Fruit fly (Drosophila melanogaster) whole organism, embryonic: ENCODE data around the gene NijB.

Experiments
- Asciz ChIP-seq: fragments of 200-800 bp; sonication (Bioruptor generic); optimal IDR thresholded peaks from 2 replicates; lab custom pipeline; 2017; ENCODE audit warnings: missing biosample characterization, mild to moderate bottlenecking, missing genetic modification characterization, missing genetic modification reagents
- Bteb2 ChIP-seq: fragments of 200-800 bp; sonication (Bioruptor generic); optimal IDR thresholded peaks from 2 replicates; lab custom pipeline; 2016; ENCODE audit warnings: missing biosample characterization, missing genetic modification characterization
- CG10267 ChIP-seq: fragments of 200-800 bp; sonication (Bioruptor generic); optimal IDR thresholded peaks from 2 replicates; lab custom pipeline; 2018; ENCODE audit warnings: missing biosample characterization, mild to moderate bottlenecking, missing genetic modification characterization, moderate library complexity
- CG11247 ChIP-seq: fragments of 200-800 bp; sonication (Bioruptor generic); IDR thresholded peaks from 2 replicates; pipeline ENCODE4 v1.3.6; 2022; ENCODE audit warnings: missing biosample characterization, missing genetic modification characterization
- CG11695 ChIP-seq: fragments of 200-800 bp; sonication (Bioruptor generic); IDR thresholded peaks from 3 replicates; pipeline ENCODE4 v1.3.6; 2022; ENCODE audit warnings: missing biosample characterization, missing genetic modification characterization
- CG11696 ChIP-seq: fragments of 200-800 bp; sonication (Bioruptor generic); IDR thresholded peaks from 2 replicates; pipeline ENCODE4 v1.3.6; 2022; ENCODE audit warnings: missing biosample characterization, missing genetic modification characterization
- CG13424 ChIP-seq: fragments of 200-800 bp; sonication (Bioruptor generic); optimal IDR thresholded peaks from 2 replicates; lab custom pipeline; 2019; ENCODE audit warnings: missing biosample characterization, mild to moderate bottlenecking, missing genetic modification characterization, moderate library complexity
- CG1529 ChIP-seq: fragments of 200-800 bp; sonication (Bioruptor generic); optimal IDR thresholded peaks from 3 replicates; lab custom pipeline; 2018; ENCODE audit warnings: missing biosample characterization, missing genetic modification characterization
- CG17186 ChIP-seq: fragments of 200-800 bp; sonication (Bioruptor generic); optimal IDR thresholded peaks from 3 replicates; lab custom pipeline; 2017; ENCODE audit warnings: missing biosample characterization, missing genetic modification reagents, missing genetic modification characterization
- CG17359 ChIP-seq: fragments of 200-800 bp; sonication (Bioruptor generic); optimal IDR thresholded peaks from 3 replicates; lab custom pipeline; 2018; ENCODE audit warnings: missing biosample characterization, mild to moderate bottlenecking, missing genetic modification characterization, moderate library complexity
- CG17612 ChIP-seq: fragments of 200-800 bp; sonication (Bioruptor generic); IDR thresholded peaks from 2 replicates; pipeline ENCODE4 v1.3.6; 2022; ENCODE audit warnings: missing biosample characterization, missing genetic modification characterization
- CG18619 ChIP-seq: fragments of 200-800 bp; sonication (Bioruptor generic); optimal IDR thresholded peaks from 3 replicates; lab custom pipeline; 2017; ENCODE audit warnings: missing biosample characterization, mild to moderate bottlenecking, missing genetic modification characterization
- CG34422 ChIP-seq: fragments of 200-800 bp; sonication (Bioruptor generic); IDR thresholded peaks from 3 replicates; pipeline ENCODE4 v1.3.6; 2022; ENCODE audit warnings: missing biosample characterization, missing genetic modification characterization
- CG3726 ChIP-seq: fragments of 200-800 bp; sonication (Bioruptor generic); IDR thresholded peaks from 3 replicates; pipeline ENCODE4, ENCODE4 v1.3.6; 2022; ENCODE audit warnings: missing biosample characterization, missing genetic modification characterization
- CG4424 ChIP-seq: fragments of 200-800 bp; sonication (Bioruptor generic); optimal IDR thresholded peaks from 3 replicates; lab custom pipeline; 2016; ENCODE audit warnings: missing biosample characterization, missing genetic modification characterization
- CG6175 ChIP-seq: fragments of 200-800 bp; sonication (Bioruptor generic); IDR thresholded peaks from 3 replicates; pipeline ENCODE4 v1.3.6; 2022; ENCODE audit warnings: missing biosample characterization, missing genetic modification characterization
- CG7745 ChIP-seq: fragments of 200-800 bp; sonication (Bioruptor generic); optimal IDR thresholded peaks from 2 replicates; lab custom pipeline; 2018; ENCODE audit warnings: missing biosample characterization, mild to moderate bottlenecking, missing genetic modification characterization, moderate library complexity
- CG8944 ChIP-seq: fragments of 200-800 bp; sonication (Bioruptor generic); optimal IDR thresholded peaks from 3 replicates; lab custom pipeline; 2016; ENCODE audit warnings: missing biosample characterization, missing genetic modification characterization
- CrebB ChIP-seq: fragments of 200-800 bp; sonication (Bioruptor generic); optimal IDR thresholded peaks from 3 replicates; lab custom pipeline; 2018; ENCODE audit warnings: missing biosample characterization, mild to moderate bottlenecking, missing genetic modification characterization
- HLH3B ChIP-seq: fragments of 200-800 bp; sonication (Bioruptor generic); IDR thresholded peaks from 2 replicates; pipeline ENCODE4 v1.3.6; 2022; ENCODE audit warnings: missing biosample characterization, missing genetic modification characterization
- HLH54F ChIP-seq: fragments of 200-800 bp; sonication (Bioruptor generic); optimal IDR thresholded peaks from 3 replicates; lab custom pipeline; 2016; ENCODE audit warnings: missing biosample characterization, missing genetic modification characterization
- Hmr ChIP-seq: fragments of 200-800 bp; sonication (Bioruptor generic); optimal IDR thresholded peaks from 3 replicates; lab custom pipeline; 2017; ENCODE audit warnings: mild to moderate bottlenecking, missing biosample characterization, missing genetic modification reagents, missing genetic modification characterization
- Hr51 ChIP-seq, 2 experiments: fragments of 200-800 bp; sonication (Bioruptor generic); optimal IDR thresholded peaks; 2 replicates in 1 of 2; 3 replicates in 1 of 2; lab custom pipeline; 2016 to 2018; ENCODE audit warnings: missing biosample characterization in 2 of 2, missing genetic modification characterization in 2 of 2, mild to moderate bottlenecking in 1 of 2, moderate library complexity in 1 of 2
- Jarid2 ChIP-seq: fragments of 200-800 bp; sonication (Bioruptor generic); optimal IDR thresholded peaks from 3 replicates; lab custom pipeline; 2017; ENCODE audit warnings: mild to moderate bottlenecking, missing biosample characterization, missing genetic modification reagents, missing genetic modification characterization
- Kr ChIP-seq: fragments of 200-800 bp; sonication (Bioruptor generic); optimal IDR thresholded peaks from 2 replicates; lab custom pipeline; 2017; ENCODE audit warnings: missing biosample characterization, mild to moderate bottlenecking, missing genetic modification characterization
- Nf-YB ChIP-seq: fragments of 200-800 bp; sonication (Bioruptor generic); optimal IDR thresholded peaks from 3 replicates; lab custom pipeline; 2019; ENCODE audit warnings: missing biosample characterization, mild to moderate bottlenecking, missing genetic modification characterization, moderate library complexity
- Poxn ChIP-seq: fragments of 200-800 bp; sonication (Bioruptor generic); IDR thresholded peaks from 2 replicates; pipeline ENCODE4 v1.3.6; 2022; ENCODE audit warnings: missing biosample characterization, missing genetic modification characterization
- Trl ChIP-seq, 3 experiments: fragments of >200 bp in 2 of 3; fragments of 200-800 bp in 1 of 3; sonication (Bioruptor generic) in 1 of 3; optimal IDR thresholded peaks; 2 replicates in 1 of 3; 3 replicates in 2 of 3; lab custom pipeline; 2016 to 2017; ENCODE audit warnings: missing biosample characterization in 1 of 3, missing genetic modification characterization in 1 of 3
- ato ChIP-seq: fragments of 200-800 bp; sonication (Bioruptor generic); IDR thresholded peaks from 2 replicates; pipeline ENCODE4 v1.3.6; 2022; ENCODE audit warnings: missing biosample characterization, missing genetic modification characterization; ENCODE audit not compliant: partially characterized antibody
- bcd ChIP-seq: fragments of 200-800 bp; sonication (Bioruptor generic); optimal IDR thresholded peaks from 2 replicates; lab custom pipeline; 2017; ENCODE audit warnings: missing biosample characterization, mild to moderate bottlenecking, missing genetic modification characterization
- chif ChIP-seq, 2 experiments: fragments of 200-800 bp; sonication (Bioruptor generic); optimal IDR thresholded peaks; 3 replicates each; lab custom pipeline; 2016; ENCODE audit warnings: missing biosample characterization in 2 of 2, missing genetic modification characterization in 2 of 2
- corto ChIP-seq: fragments of 200-800 bp; sonication (Bioruptor generic); optimal IDR thresholded peaks from 2 replicates; lab custom pipeline; 2016; ENCODE audit warnings: missing biosample characterization, mild to moderate bottlenecking, missing genetic modification characterization, moderate library complexity
- croc ChIP-seq: fragments of 200-800 bp; sonication (Bioruptor generic); conservative IDR thresholded peaks from 3 replicates; pipeline ENCODE4 v1.3.6; 2022; ENCODE audit warnings: missing biosample characterization, missing genetic modification characterization
- eve ChIP-seq, 2 experiments: fragments of >200 bp; optimal IDR thresholded peaks; 2 replicates each; lab custom pipeline; 2017; ENCODE audit warnings: missing biosample characterization in 2 of 2, missing genetic modification characterization in 2 of 2
- eyg ChIP-seq: fragments of 200-800 bp; sonication (Bioruptor generic); optimal IDR thresholded peaks from 3 replicates; lab custom pipeline; 2016; ENCODE audit warnings: missing biosample characterization, missing genetic modification characterization
- fd96Cb ChIP-seq: fragments of 200-800 bp; sonication (Bioruptor generic); optimal IDR thresholded peaks from 2 replicates; lab custom pipeline; 2018; ENCODE audit warnings: missing biosample characterization, mild to moderate bottlenecking, missing genetic modification characterization, moderate library complexity
- fu2 ChIP-seq: fragments of 200-800 bp; sonication (Bioruptor generic); optimal IDR thresholded peaks from 2 replicates; lab custom pipeline; 2016; ENCODE audit warnings: missing biosample characterization, missing genetic modification characterization
- gcm2 ChIP-seq: fragments of 200-800 bp; sonication (Bioruptor generic); optimal IDR thresholded peaks from 2 replicates; lab custom pipeline; 2016; ENCODE audit warnings: missing biosample characterization, missing genetic modification characterization
- gsb-n ChIP-seq: fragments of 200-800 bp; sonication (Bioruptor generic); optimal IDR thresholded peaks from 3 replicates; lab custom pipeline; 2018; ENCODE audit warnings: missing biosample characterization, mild to moderate bottlenecking, missing genetic modification characterization
- ham ChIP-seq: fragments of 200-800 bp; sonication (Bioruptor generic); IDR thresholded peaks from 2 replicates; pipeline ENCODE4 v1.3.6; 2022; ENCODE audit warnings: missing biosample characterization, missing genetic modification characterization
- jing ChIP-seq: fragments of 200-800 bp; sonication (Bioruptor generic); optimal IDR thresholded peaks from 2 replicates; lab custom pipeline; 2018; ENCODE audit warnings: missing biosample characterization, mild to moderate bottlenecking, missing genetic modification characterization
- org-1 ChIP-seq: fragments of 200-800 bp; sonication (Bioruptor generic); optimal IDR thresholded peaks from 2 replicates; lab custom pipeline; 2017; ENCODE audit warnings: missing biosample characterization, missing genetic modification characterization
- p53 ChIP-seq: fragments of 200-800 bp; sonication (Bioruptor generic); optimal IDR thresholded peaks from 2 replicates; lab custom pipeline; 2016; ENCODE audit warnings: missing biosample characterization, missing genetic modification characterization
- sc ChIP-seq, 3 experiments: fragments of >200 bp in 2 of 3; fragments of 200-800 bp in 1 of 3; sonication (Bioruptor generic) in 1 of 3; optimal IDR thresholded peaks; 2 replicates in 2 of 3; 3 replicates in 1 of 3; lab custom pipeline; 2017; ENCODE audit warnings: mild to moderate bottlenecking in 1 of 3, missing biosample characterization in 1 of 3, missing genetic modification characterization in 1 of 3, missing genetic modification reagents in 1 of 3
- sens-2 ChIP-seq: fragments of 200-800 bp; sonication (Bioruptor generic); IDR thresholded peaks from 2 replicates; pipeline ENCODE4 v1.3.6; 2022; ENCODE audit warnings: missing biosample characterization, missing genetic modification characterization
- sob ChIP-seq: fragments of 200-800 bp; sonication (Bioruptor generic); IDR thresholded peaks from 2 replicates; pipeline ENCODE4 v1.3.6; 2022; ENCODE audit warnings: missing biosample characterization, missing genetic modification characterization
- unpg ChIP-seq: fragments of 200-800 bp; sonication (Bioruptor generic); optimal IDR thresholded peaks from 3 replicates; lab custom pipeline; 2018; ENCODE audit warnings: missing biosample characterization, mild to moderate bottlenecking, missing genetic modification characterization, moderate library complexity
- zfh1 ChIP-seq: fragments of 200-800 bp; sonication (Bioruptor generic); IDR thresholded peaks from 3 replicates; pipeline ENCODE4 v1.3.6; 2022; ENCODE audit warnings: missing biosample characterization, missing genetic modification characterization

Gene NijB

dm6 chr3L:18869035-18869826, 23.0 kb upstream of the NijB start, which contains the start of gene Grx1 (continued):
- TF ChIP-seq CrebB (tag; lab: Kevin White, UChicago) (peak; percentile 38), CG11247 (no peak), CG6175 (GFP tag; lab: Robert Waterston, UW) (no peak), CG13424 (peak; percentile 68), Trl (optimal IDR thresholded peaks at IDR 0.05; lab: Kevin White, UChicago) (no peak), Trl (GFP tag; optimal IDR thresholded peaks at IDR 0.05; lab: Kevin White, UChicago) (peak; percentile 23), org-1 (no peak), CG11696 (GFP tag; lab: Robert Waterston, UW) (no peak), CG7745 (tag; lab: Kevin White, UChicago) (no peak), Kr (no peak), Jarid2 (GFP tag; lab: Kevin White, UChicago) (no peak), bcd (GFP tag; lab: Kevin White, UChicago) (peak; percentile 25), CG10267 (tag; lab: Kevin White, UChicago) (peak; percentile 62), fd96Cb (peak; percentile 32), ato (GFP tag; lab: Robert Waterston, UW) (no peak), CG11695 (GFP tag; lab: Robert Waterston, UW) (no peak; the same call in 2 of the 3 replicates), CG17359 (peak; percentile 8), CG17612 (GFP tag; lab: Robert Waterston, UW) (no peak), CG3726 (GFP tag; lab: Robert Waterston, UW) (no peak), HLH3B (GFP tag; lab: Robert Waterston, UW) (peak; percentile 19; the same call in 1 of the 2 replicates), p53 (GFP tag; lab: Kevin White, UChicago) (no peak), croc (GFP tag; lab: Robert Waterston, UW) (no peak), HLH54F (GFP tag; lab: Kevin White, UChicago) (peak; percentile 38), sob (peak; percentile 33; the same call in 1 of the 2 replicates), fu2 (GFP tag; lab: Kevin White, UChicago) (no peak), Bteb2 (GFP tag; lab: Kevin White, UChicago) (peak; percentile 48), jing (GFP tag; lab: Kevin White, UChicago) (peak; percentile 14), Hr51 (GFP tag; optimal IDR thresholded peaks at IDR 0.05; lab: Kevin White, UChicago) (peak; percentile 16 to 64), CG1529 (GFP tag; lab: Kevin White, UChicago) (peak; percentile 50), ham (GFP tag; lab: Robert Waterston, UW) (no peak), eyg (GFP tag; lab: Kevin White, UChicago) (no peak), corto (GFP tag; lab: Kevin White, UChicago) (peak; percentile 36), chif (GFP tag; optimal IDR thresholded peaks at IDR 0.05; lab: Kevin White, UChicago) (peak; percentile 38 to 49), sens-2 (GFP tag; lab: Robert Waterston, UW) (no peak), CG34422 (GFP tag; lab: Robert Waterston, UW) (no peak), CG18619 (GFP tag; lab: Kevin White, UChicago) (peak; percentile 38), unpg (GFP tag; lab: Kevin White, UChicago) (peak; percentile 71), eve (GFP tag; optimal IDR thresholded peaks at IDR 0.05; lab: Kevin White, UChicago) (no peak), Poxn (GFP tag; lab: Robert Waterston, UW) (no peak), Hmr (GFP tag; lab: Kevin White, UChicago) (peak; percentile 59), gcm2 (GFP tag; lab: Kevin White, UChicago) (no peak), zfh1 (peak; percentile 59; the same call in 1 of the 3 replicates), CG17186 (GFP tag; lab: Kevin White, UChicago) (peak; percentile 9), Nf-YB (peak; percentile 37), gsb-n (tag; lab: Kevin White, UChicago) (peak; percentile 54), sc (optimal IDR thresholded peaks at IDR 0.05; lab: Kevin White, UChicago) (no peak), sc (GFP tag; optimal IDR thresholded peaks at IDR 0.05; lab: Kevin White, UChicago) (peak; percentile 38), Asciz (peak; percentile 50), CG4424 (GFP tag; lab: Kevin White, UChicago) (peak; percentile 69), CG8944 (GFP tag; lab: Kevin White, UChicago) (peak; percentile 4)
